Fruit fly (Drosophila melanogaster) whole organism, embryonic: ENCODE results near the gene CG33124.

Experiments used
- Adf1 ChIP-seq: fragments of 200-800 bp; sonication (Bioruptor generic); IDR thresholded peaks from 2 replicates; pipeline ENCODE4 v1.3.6; 2022; ENCODE audit warnings: missing biosample characterization, missing genetic modification characterization
- Atf-2 ChIP-seq: fragments of 200-800 bp; sonication (Bioruptor generic); optimal IDR thresholded peaks from 2 replicates; lab custom pipeline; 2016; ENCODE audit warnings: missing biosample characterization, missing genetic modification characterization
- CG11504 ChIP-seq: fragments of 200-800 bp; sonication (Bioruptor generic); optimal IDR thresholded peaks from 3 replicates; lab custom pipeline; 2019; ENCODE audit warnings: missing biosample characterization, mild to moderate bottlenecking, missing genetic modification characterization, moderate library complexity
- CG13894 ChIP-seq: fragments of 200-800 bp; sonication (Bioruptor generic); optimal IDR thresholded peaks from 3 replicates; lab custom pipeline; 2018; ENCODE audit warnings: missing biosample characterization, mild to moderate bottlenecking, missing genetic modification characterization, moderate library complexity
- CG1529 ChIP-seq: fragments of 200-800 bp; sonication (Bioruptor generic); optimal IDR thresholded peaks from 3 replicates; lab custom pipeline; 2018; ENCODE audit warnings: missing biosample characterization, missing genetic modification characterization
- CG15479 ChIP-seq: fragments of 200-800 bp; sonication (Bioruptor generic); optimal IDR thresholded peaks from 3 replicates; lab custom pipeline; 2019; ENCODE audit warnings: missing biosample characterization, mild to moderate bottlenecking, missing genetic modification characterization, moderate library complexity
- CG15696 ChIP-seq: fragments of 200-800 bp; sonication (Bioruptor generic); optimal IDR thresholded peaks from 2 replicates; lab custom pipeline; 2019; ENCODE audit warnings: missing biosample characterization, mild to moderate bottlenecking, missing genetic modification characterization, moderate library complexity
- CG1602 ChIP-seq: fragments of 200-800 bp; sonication (Bioruptor generic); optimal IDR thresholded peaks from 3 replicates; lab custom pipeline; 2016; ENCODE audit warnings: missing biosample characterization, missing genetic modification characterization
- CG1792 ChIP-seq: fragments of 200-800 bp; sonication (Bioruptor generic); optimal IDR thresholded peaks from 2 replicates; lab custom pipeline; 2016; ENCODE audit warnings: missing biosample characterization, missing genetic modification characterization
- CG18599 ChIP-seq: fragments of 200-800 bp; sonication (Bioruptor generic); optimal IDR thresholded peaks from 3 replicates; lab custom pipeline; 2017; ENCODE audit warnings: missing biosample characterization, missing genetic modification characterization, mild to moderate bottlenecking, moderate library complexity, missing genetic modification reagents
- CG42726 ChIP-seq: fragments of 200-800 bp; sonication (Bioruptor generic); IDR thresholded peaks from 2 replicates; pipeline ENCODE4 v1.3.6; 2022; ENCODE audit warnings: missing biosample characterization, missing genetic modification characterization; ENCODE audit not compliant: partially characterized antibody
- CG4730 ChIP-seq: fragments of 200-800 bp; sonication (Bioruptor generic); IDR thresholded peaks from 2 replicates; pipeline ENCODE4 v1.3.6; 2022; ENCODE audit warnings: missing biosample characterization, missing genetic modification characterization
- CG4854 ChIP-seq: fragments of 200-800 bp; sonication (Bioruptor generic); optimal IDR thresholded peaks from 2 replicates; lab custom pipeline; 2016; ENCODE audit warnings: missing biosample characterization, missing genetic modification characterization, inconsistent platforms
- CG7556 ChIP-seq: fragments of 200-800 bp; sonication (Bioruptor generic); optimal IDR thresholded peaks from 2 replicates; lab custom pipeline; 2017; ENCODE audit warnings: missing biosample characterization, mild to moderate bottlenecking, missing genetic modification characterization
- CG8924 ChIP-seq: fragments of 200-800 bp; optimal IDR thresholded peaks from 3 replicates; lab custom pipeline; 2019; ENCODE audit warnings: missing biosample characterization, mild to moderate bottlenecking, missing genetic modification characterization, moderate library complexity
- CHES-1-like ChIP-seq: fragments of 200-800 bp; sonication (Bioruptor generic); optimal IDR thresholded peaks from 2 replicates; lab custom pipeline; 2016; ENCODE audit warnings: missing biosample characterization, missing genetic modification characterization
- CoRest ChIP-seq: fragments of 200-800 bp; sonication (Bioruptor generic); optimal IDR thresholded peaks from 3 replicates; lab custom pipeline; 2018; ENCODE audit warnings: missing biosample characterization, mild to moderate bottlenecking, missing genetic modification characterization, moderate library complexity
- Dfd ChIP-seq, 2 experiments: fragments of >200 bp; optimal IDR thresholded peaks; 2 replicates each; lab custom pipeline; 2017; ENCODE audit warnings: missing biosample characterization in 2 of 2, missing genetic modification characterization in 2 of 2
- Dll ChIP-seq: fragments of 200-800 bp; sonication (Bioruptor generic); IDR thresholded peaks from 4 replicates; pipeline ENCODE4 v1.3.6; 2022; ENCODE audit warnings: missing biosample characterization, missing genetic modification characterization; ENCODE audit not compliant: partially characterized antibody
- Ets97D ChIP-seq: fragments of 200-800 bp; sonication (Bioruptor generic); optimal IDR thresholded peaks from 3 replicates; lab custom pipeline; 2016; ENCODE audit warnings: missing biosample characterization, missing genetic modification characterization
- HLH4C ChIP-seq: fragments of 200-800 bp; sonication (Bioruptor generic); IDR thresholded peaks from 3 replicates; pipeline ENCODE4 v1.3.6; 2022; ENCODE audit warnings: missing biosample characterization, missing genetic modification characterization; ENCODE audit not compliant: partially characterized antibody
- Hey ChIP-seq: fragments of 200-800 bp; sonication (Bioruptor generic); optimal IDR thresholded peaks from 3 replicates; lab custom pipeline; 2018; ENCODE audit warnings: missing biosample characterization, mild to moderate bottlenecking, missing genetic modification characterization
- HmgD ChIP-seq: fragments of 200-800 bp; sonication (Bioruptor generic); optimal IDR thresholded peaks from 3 replicates; lab custom pipeline; 2016; ENCODE audit warnings: missing biosample characterization, missing genetic modification characterization
- MTF-1 ChIP-seq: fragments of 200-800 bp; sonication (Bioruptor generic); optimal IDR thresholded peaks from 2 replicates; lab custom pipeline; 2018; ENCODE audit warnings: missing biosample characterization, mild to moderate bottlenecking, missing genetic modification characterization, borderline replicate concordance
- Mrtf ChIP-seq: fragments of 200-800 bp; sonication (Bioruptor generic); IDR thresholded peaks from 3 replicates; pipeline ENCODE4 v1.3.6; 2022; ENCODE audit warnings: missing biosample characterization, missing genetic modification characterization
- Neu2 ChIP-seq: fragments of 200-800 bp; sonication (Bioruptor generic); optimal IDR thresholded peaks from 3 replicates; lab custom pipeline; 2016; ENCODE audit warnings: missing biosample characterization, missing genetic modification characterization, borderline replicate concordance
- Pdp1 ChIP-seq, 2 experiments: fragments of 200-800 bp; sonication (Bioruptor generic); optimal IDR thresholded peaks; 3 replicates each; lab custom pipeline; 2016; ENCODE audit warnings: missing biosample characterization in 2 of 2, missing genetic modification characterization in 2 of 2, mild to moderate bottlenecking in 1 of 2, moderate library complexity in 1 of 2
- YL-1 ChIP-seq: fragments of 200-800 bp; sonication (Bioruptor generic); optimal IDR thresholded peaks from 3 replicates; lab custom pipeline; 2017; ENCODE audit warnings: missing biosample characterization, mild to moderate bottlenecking, missing genetic modification characterization
- cas ChIP-seq: fragments of 200-800 bp; sonication (Bioruptor generic); IDR thresholded peaks from 2 replicates; pipeline ENCODE4 v1.3.6; 2022; ENCODE audit warnings: missing biosample characterization, missing genetic modification characterization
- dati ChIP-seq: fragments of 200-800 bp; sonication (Bioruptor generic); IDR thresholded peaks from 2 replicates; pipeline ENCODE4 v1.3.6; 2022; ENCODE audit warnings: missing biosample characterization, missing genetic modification characterization
- dm ChIP-seq: fragments of 200-800 bp; sonication (Bioruptor generic); optimal IDR thresholded peaks from 3 replicates; lab custom pipeline; 2016; ENCODE audit warnings: missing biosample characterization, missing genetic modification characterization
- fd64A ChIP-seq: fragments of 200-800 bp; sonication (Bioruptor generic); optimal IDR thresholded peaks from 3 replicates; lab custom pipeline; 2018; ENCODE audit warnings: missing biosample characterization, mild to moderate bottlenecking, missing genetic modification characterization
- fd96Cb ChIP-seq: fragments of 200-800 bp; sonication (Bioruptor generic); optimal IDR thresholded peaks from 2 replicates; lab custom pipeline; 2018; ENCODE audit warnings: missing biosample characterization, mild to moderate bottlenecking, missing genetic modification characterization, moderate library complexity
- ftz-f1 ChIP-seq: fragments of 200-800 bp; sonication (Bioruptor generic); optimal IDR thresholded peaks from 2 replicates; lab custom pipeline; 2016; ENCODE audit warnings: missing biosample characterization, missing genetic modification characterization
- jigr1 ChIP-seq: fragments of 200-800 bp; sonication (Bioruptor generic); IDR thresholded peaks from 3 replicates; pipeline ENCODE4 v1.3.6; 2022; ENCODE audit warnings: missing biosample characterization, missing genetic modification characterization
- ken ChIP-seq: fragments of 200-800 bp; sonication (Bioruptor generic); IDR thresholded peaks from 3 replicates; pipeline ENCODE4 v1.3.6; 2022; ENCODE audit warnings: missing biosample characterization, missing genetic modification characterization
- klu ChIP-seq: fragments of 200-800 bp; sonication (Bioruptor generic); IDR thresholded peaks from 2 replicates; pipeline ENCODE4 v1.3.6; 2022; ENCODE audit warnings: missing biosample characterization, missing genetic modification characterization
- mld ChIP-seq: fragments of 200-800 bp; sonication (Bioruptor generic); IDR thresholded peaks from 3 replicates; pipeline ENCODE4 v1.3.6; 2022; ENCODE audit warnings: missing biosample characterization, missing genetic modification characterization; ENCODE audit not compliant: partially characterized antibody
- nmo ChIP-seq: fragments of 200-800 bp; sonication (Bioruptor generic); optimal IDR thresholded peaks from 2 replicates; lab custom pipeline; 2018; ENCODE audit warnings: missing biosample characterization, mild to moderate bottlenecking, missing genetic modification characterization, moderate library complexity
- phol ChIP-seq: fragments of 200-800 bp; sonication (Bioruptor generic); optimal IDR thresholded peaks from 3 replicates; lab custom pipeline; 2018; ENCODE audit warnings: missing biosample characterization, mild to moderate bottlenecking, missing genetic modification characterization, moderate library complexity
- pnt ChIP-seq: fragments of 200-800 bp; sonication (Bioruptor generic); optimal IDR thresholded peaks from 3 replicates; lab custom pipeline; 2016; ENCODE audit warnings: missing biosample characterization, missing genetic modification characterization
- sd ChIP-seq: fragments of 200-800 bp; sonication (Bioruptor generic); optimal IDR thresholded peaks from 3 replicates; lab custom pipeline; 2018; ENCODE audit warnings: missing biosample characterization, mild to moderate bottlenecking, missing genetic modification characterization, moderate library complexity
- sna ChIP-seq: fragments of 200-800 bp; sonication (Bioruptor generic); IDR thresholded peaks from 2 replicates; pipeline ENCODE4 v1.3.6; 2022; ENCODE audit warnings: missing biosample characterization, missing genetic modification characterization; ENCODE audit not compliant: partially characterized antibody
- sqz ChIP-seq: fragments of 200-800 bp; sonication (Bioruptor generic); optimal IDR thresholded peaks from 3 replicates; lab custom pipeline; 2018; ENCODE audit warnings: missing biosample characterization, mild to moderate bottlenecking, missing genetic modification characterization
- tio ChIP-seq: fragments of 200-800 bp; sonication (Bioruptor generic); optimal IDR thresholded peaks from 2 replicates; lab custom pipeline; 2017; ENCODE audit warnings: missing biosample characterization, missing genetic modification characterization, inconsistent platforms
- trem ChIP-seq: fragments of 200-800 bp; optimal IDR thresholded peaks from 3 replicates; lab custom pipeline; 2019; ENCODE audit warnings: missing biosample characterization, mild to moderate bottlenecking, missing genetic modification characterization, moderate library complexity
- unpg ChIP-seq: fragments of 200-800 bp; sonication (Bioruptor generic); optimal IDR thresholded peaks from 3 replicates; lab custom pipeline; 2018; ENCODE audit warnings: missing biosample characterization, mild to moderate bottlenecking, missing genetic modification characterization, moderate library complexity
- wor ChIP-seq: fragments of 200-800 bp; sonication (Bioruptor generic); IDR thresholded peaks from 2 replicates; pipeline ENCODE4 v1.3.6; 2022; ENCODE audit warnings: missing biosample characterization, missing genetic modification characterization
- zen ChIP-seq: fragments of 200-800 bp; sonication (Bioruptor generic); optimal IDR thresholded peaks from 3 replicates; lab custom pipeline; 2018; ENCODE audit warnings: missing biosample characterization, mild to moderate bottlenecking, missing genetic modification characterization, moderate library complexity

CG33124 gene

dm6 chr2L:2164520-2165237 is 44.2 kb downstream of the CG33124 start (continued):
- TF ChIP-seq CG4854 (GFP tag; lab: Kevin White, UChicago) (no peak), CHES-1-like (GFP tag; lab: Kevin White, UChicago) (peak; percentile 21), CG1602 (GFP tag; lab: Kevin White, UChicago) (peak; percentile 61), CG1529 (GFP tag; lab: Kevin White, UChicago) (peak; percentile 48), pnt (GFP tag; lab: Kevin White, UChicago) (peak; percentile 65), unpg (GFP tag; lab: Kevin White, UChicago) (peak; percentile 62), HmgD (GFP tag; lab: Kevin White, UChicago) (peak; percentile 11), Dll (GFP tag; lab: Robert Waterston, UW) (no peak), mld (no peak), trem (tag; lab: Kevin White, UChicago) (peak; percentile 78), klu (no peak), fd96Cb (peak; percentile 55), fd64A (GFP tag; lab: Kevin White, UChicago) (peak; percentile 20), Dfd (GFP tag; optimal IDR thresholded peaks at IDR 0.05; lab: Kevin White, UChicago) (no peak), CG15479 (GFP tag; lab: Kevin White, UChicago) (peak; percentile 100), CG15696 (tag; lab: Kevin White, UChicago) (peak; percentile 96), MTF-1 (no peak), Hey (tag; lab: Kevin White, UChicago) (no peak), Ets97D (GFP tag; lab: Kevin White, UChicago) (peak; percentile 5), Adf1 (GFP tag; lab: Robert Waterston, UW) (no peak), nmo (GFP tag; lab: Kevin White, UChicago) (peak; percentile 83), jigr1 (GFP tag; lab: Robert Waterston, UW) (no peak), HLH4C (no peak), CG8924 (tag; lab: Kevin White, UChicago) (peak; percentile 80), CG4730 (GFP tag; lab: Robert Waterston, UW) (peak; percentile 61), zen (tag; lab: Kevin White, UChicago) (peak; percentile 96), CG42726 (GFP tag; lab: Robert Waterston, UW) (no peak), Mrtf (GFP tag; lab: Robert Waterston, UW) (no peak), CG7556 (GFP tag; lab: Kevin White, UChicago) (peak; percentile 56), CG1792 (GFP tag; lab: Kevin White, UChicago) (peak; percentile 23), phol (tag; lab: Kevin White, UChicago) (peak; percentile 80), wor (GFP tag; lab: Robert Waterston, UW) (no peak), cas (GFP tag; lab: Robert Waterston, UW) (no peak), CG11504 (peak; percentile 44), CoRest (peak; percentile 63), YL-1 (GFP tag; lab: Kevin White, UChicago) (peak; percentile 15), CG18599 (GFP tag; lab: Kevin White, UChicago) (peak; percentile 34), ken (GFP tag; lab: Robert Waterston, UW) (peak; percentile 68; the same call in 2 of the 3 replicates), ftz-f1 (GFP tag; lab: Kevin White, UChicago) (no peak), sna (GFP tag; lab: Robert Waterston, UW) (no peak), CG13894 (tag; lab: Kevin White, UChicago) (no peak), dati (GFP tag; lab: Robert Waterston, UW) (0 out of 2 replicates have a peak, but pooled peaks have one; percentile 44), dm (GFP tag; lab: Kevin White, UChicago) (peak; percentile 71), Neu2 (peak; percentile 34), Pdp1 (GFP tag; optimal IDR thresholded peaks at IDR 0.05; lab: Kevin White, UChicago) (peak; percentile 54 to 68), sd (tag; lab: Kevin White, UChicago) (no peak), tio (GFP tag; lab: Kevin White, UChicago) (peak; percentile 32), sqz (GFP tag; lab: Kevin White, UChicago) (peak; percentile 51), Atf-2 (peak; percentile 62)
